Fruit fly (Drosophila melanogaster) S2 (cell line): Measurements from ENCODE around the gene Cyp4d14.

Experiments
- CG8478 ChIP-seq: fragments of >200 bp; optimal IDR thresholded peaks from 2 replicates; lab custom pipeline; 2018
- CTCF ChIP-seq, 2 experiments: fragments of >200 bp; optimal IDR thresholded peaks; 2 replicates each; lab custom pipeline; 2018

DNA sequence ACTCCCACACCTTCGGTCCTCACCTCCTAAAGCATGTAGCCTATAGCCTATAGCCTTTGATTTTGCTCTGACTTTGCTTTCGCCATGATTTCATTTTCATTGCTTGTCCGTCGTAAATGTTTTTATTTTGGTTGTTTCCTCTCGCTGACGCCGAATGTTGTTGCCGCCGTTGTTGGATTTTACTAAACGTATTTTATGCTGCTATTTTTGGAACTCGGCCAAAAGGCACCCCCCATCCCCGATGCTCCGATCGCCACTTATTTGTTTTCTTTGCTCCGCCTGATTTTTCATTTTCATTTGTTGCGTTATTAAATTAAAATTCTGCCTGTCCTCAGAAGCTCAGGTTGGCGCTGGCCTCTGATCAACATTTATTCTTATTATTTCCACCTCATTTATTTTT is 44.1 kb upstream of the Cyp4d14 start:
- no peak for TF ChIP-seq CTCF (optimal IDR thresholded peaks at IDR 0.05; lab: Kevin White, UChicago)
- TF ChIP-seq CG8478 (lab: Kevin White, UChicago) = no peak
